Fruit fly (Drosophila melanogaster): ENCODE measurements around the gene CG14316.

The CG14316 gene

DNA sequence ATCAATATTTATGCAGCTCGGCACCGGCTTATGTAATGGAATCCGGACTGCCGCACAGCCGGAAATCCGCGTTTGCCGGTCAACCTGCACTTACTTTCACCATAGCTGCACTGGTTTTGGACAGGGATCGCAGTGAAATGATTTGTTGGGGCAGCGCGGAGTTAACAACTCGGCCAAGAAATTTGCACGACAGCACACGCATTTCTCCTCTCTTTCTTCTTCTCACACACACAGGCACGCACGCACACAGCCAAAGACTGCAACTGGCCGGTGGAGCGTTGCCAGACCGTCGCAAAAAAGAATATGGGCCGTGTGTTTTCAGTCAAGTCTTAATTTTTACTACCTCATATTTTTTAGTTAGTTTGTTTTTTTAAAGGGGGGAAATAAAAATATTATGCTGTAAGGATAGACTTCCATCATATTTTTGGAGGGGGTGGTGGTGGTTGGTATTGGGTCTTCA lies 14.4 kb downstream of the CG14316 start (continued):
- TF ChIP-seq odd (GFP tag; optimal IDR thresholded peaks at IDR 0.05) (no peak), CG6765 (GFP tag; optimal IDR thresholded peaks at IDR 0.05) (no peak), CG15514 (GFP tag; optimal IDR thresholded peaks at IDR 0.05) (peak; percentile 18), Sry-δ (GFP tag; optimal IDR thresholded peaks at IDR 0.05) (peak; percentile 31), stwl (tag; optimal IDR thresholded peaks at IDR 0.05) (peak; percentile 29), hkb (optimal IDR thresholded peaks at IDR 0.05) (no peak), hkb (GFP tag; IDR thresholded peaks at IDR 0.05) (no peak), CG8765 (GFP tag; IDR thresholded peaks at IDR 0.05) (no peak), tin (GFP tag; optimal IDR thresholded peaks at IDR 0.05) (peak; percentile 8), row (GFP tag; IDR thresholded peaks at IDR 0.05) (peak; percentile 55; the same call in 2 of the 3 replicates), CG4707 (GFP tag; optimal IDR thresholded peaks at IDR 0.05) (no peak), mam (GFP tag; optimal IDR thresholded peaks at IDR 0.05) (peak; percentile 29), CG1832 (GFP tag; optimal IDR thresholded peaks at IDR 0.05) (no peak), MESR4 (GFP tag; optimal IDR thresholded peaks at IDR 0.05) (peak; percentile 51), YL-1 (GFP tag; optimal IDR thresholded peaks at IDR 0.05) (peak; percentile 59), CG7839 (tag; optimal IDR thresholded peaks at IDR 0.05) (no peak), ci (GFP tag; IDR thresholded peaks at IDR 0.05) (peak; percentile 29; the same call in 1 of the 3 replicates), CG11504 (tag; optimal IDR thresholded peaks at IDR 0.05) (peak; percentile 25), esg (GFP tag; conservative IDR thresholded peaks at IDR 0.05) (no peak), Rfx (GFP tag; IDR thresholded peaks at IDR 0.05) (peak; percentile 26; the same call in 1 of the 2 replicates), CG2678 (tag; optimal IDR thresholded peaks at IDR 0.05) (peak; percentile 12), twi (tag; optimal IDR thresholded peaks at IDR 0.05) (no peak), CG8924 (tag; optimal IDR thresholded peaks at IDR 0.05) (peak; percentile 7), dm (GFP tag; optimal IDR thresholded peaks at IDR 0.05) (peak; percentile 33), zfh2 (GFP tag; optimal IDR thresholded peaks at IDR 0.05) (no peak), CG34422 (GFP tag; IDR thresholded peaks at IDR 0.05) (peak; percentile 49; the same call in 1 of the 3 replicates), Trl (optimal IDR thresholded peaks at IDR 0.05) (peak in 1 of 2 experiments; percentile 12), Trl (GFP tag; optimal IDR thresholded peaks at IDR 0.05) (no peak), pzg (GFP tag; optimal IDR thresholded peaks at IDR 0.05) (peak; percentile 38), crol (GFP tag; IDR thresholded peaks at IDR 0.05) (0 out of 2 replicates have a peak, but pooled peaks have one; percentile 8), CG14710 (tag; optimal IDR thresholded peaks at IDR 0.05) (no peak), CG9932 (GFP tag; IDR thresholded peaks at IDR 0.05) (peak; percentile 27; the same call in 1 of the 2 replicates), hbn (GFP tag; IDR thresholded peaks at IDR 0.05; ENCODE audit: partially characterized antibody) (peak; percentile 27; the same call in 1 of the 2 replicates), mld (GFP tag; IDR thresholded peaks at IDR 0.05; ENCODE audit: partially characterized antibody) (0 out of 3 replicates have a peak, but pooled peaks have one; percentile 29), nerfin-1 (tag; optimal IDR thresholded peaks at IDR 0.05) (peak; percentile 79), CG7928 (GFP tag; optimal IDR thresholded peaks at IDR 0.05) (peak; percentile 34), CG2202 (tag; optimal IDR thresholded peaks at IDR 0.05) (no peak)

DNA sequence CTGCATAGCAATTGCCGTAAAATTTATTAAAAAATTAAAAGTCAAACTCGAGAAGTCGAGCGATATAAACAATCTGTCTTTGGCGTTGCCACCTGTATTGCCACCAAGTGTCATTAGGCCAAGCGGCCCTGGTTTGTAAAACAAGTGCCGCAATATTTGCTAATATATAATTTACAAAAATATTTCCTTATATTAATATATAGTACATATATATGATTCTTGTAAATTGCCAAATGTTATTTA lies 15.2 kb downstream of the CG14316 start, which contains the start of the genes CG7215 and Prx5:
TSS of gene CG7215 (minus strand) at position 101 of the 243 bp plus-strand sequence.
TSS of gene Prx5 (minus strand) at position 101 of the 243 bp plus-strand sequence.
- TF ChIP-seq CG11695 (GFP tag; IDR thresholded peaks at IDR 0.05) (no peak), row (GFP tag; IDR thresholded peaks at IDR 0.05) (peak; percentile 41), Rfx (GFP tag; IDR thresholded peaks at IDR 0.05) (peak; percentile 12; the same call in 1 of the 2 replicates), slbo (GFP tag; IDR thresholded peaks at IDR 0.05) (peak; percentile 25; the same call in 1 of the 2 replicates), CG9932 (GFP tag; IDR thresholded peaks at IDR 0.05) (peak; percentile 26; the same call in 1 of the 2 replicates), CG7987 (GFP tag; optimal IDR thresholded peaks at IDR 0.05) (no peak), MBD-R2 (GFP tag; IDR thresholded peaks at IDR 0.05) (peak; percentile 15; the same call in 1 of the 2 replicates), D19A (tag; optimal IDR thresholded peaks at IDR 0.05) (peak; percentile 18), yki (optimal IDR thresholded peaks at IDR 0.05) (no peak), CG9727 (GFP tag; optimal IDR thresholded peaks at IDR 0.05) (no peak), NFAT (GFP tag; IDR thresholded peaks at IDR 0.05) (peak; percentile 25; the same call in 1 of the 2 replicates), E2f2 (GFP tag; IDR thresholded peaks at IDR 0.05) (peak; percentile 9; the same call in 1 of the 2 replicates), Hr78 (GFP tag; optimal IDR thresholded peaks at IDR 0.05) (no peak), vvl (GFP tag; IDR thresholded peaks at IDR 0.05) (peak; percentile 7; the same call in 1 of the 2 replicates), Ptx1 (GFP tag; IDR thresholded peaks at IDR 0.05) (peak; percentile 31; the same call in 1 of the 2 replicates), Gug (GFP tag; IDR thresholded peaks at IDR 0.05) (peak; percentile 48; the same call in 2 of the 4 replicates), CG4617 (GFP tag; optimal IDR thresholded peaks at IDR 0.05; ENCODE audit: borderline replicate concordance) (no peak)

Measured in whole organism, embryonic.